Fruit fly (Drosophila melanogaster) whole organism: Measurements from ENCODE around the gene haf.

Experiments
- CG8478 ChIP-seq: fragments of >200 bp; optimal IDR thresholded peaks from 2 replicates; lab custom pipeline; 2018; ENCODE audit warnings: inconsistent platforms
- usp ChIP-seq: fragments of >200 bp; optimal IDR thresholded peaks from 2 replicates; lab custom pipeline; 2017; ENCODE audit warnings: missing biosample characterization, missing genetic modification characterization, mixed read lengths

- TF ChIP-seq usp (GFP tag; lab: Kevin White, UChicago) (no peak), CG8478 (lab: Kevin White, UChicago) (no peak)
Observed at dm6 chr2L:1658124-1658523, 103.2 kb downstream of the haf start.
